Worm (Caenorhabditis elegans) whole organism, young adult: ENCODE results near the gene T24B8.7.

Source experiments
- ceh-100 ChIP-seq: fragments of 200-800 bp; sonication (Bioruptor generic); IDR thresholded peaks from 2 replicates; pipeline ENCODE4 v1.3.6; 2022; ENCODE audit warnings: missing genetic modification reagents, missing genetic modification characterization, missing compliant biosample characterization
- egl-44 ChIP-seq: fragments of 200-800 bp; sonication (Bioruptor generic); IDR thresholded peaks from 2 replicates; pipeline ENCODE4 v1.3.6; 2022; ENCODE audit warnings: missing genetic modification reagents, missing genetic modification characterization, missing compliant biosample characterization
- pha-4 ChIP-seq: fragments of 150-350 bp; sonication (generic microtip); optimal IDR thresholded peaks from 2 replicates; lab custom pipeline; 2014; ENCODE audit warnings: missing biosample characterization, missing genetic modification reagents, missing genetic modification characterization

DNA sequence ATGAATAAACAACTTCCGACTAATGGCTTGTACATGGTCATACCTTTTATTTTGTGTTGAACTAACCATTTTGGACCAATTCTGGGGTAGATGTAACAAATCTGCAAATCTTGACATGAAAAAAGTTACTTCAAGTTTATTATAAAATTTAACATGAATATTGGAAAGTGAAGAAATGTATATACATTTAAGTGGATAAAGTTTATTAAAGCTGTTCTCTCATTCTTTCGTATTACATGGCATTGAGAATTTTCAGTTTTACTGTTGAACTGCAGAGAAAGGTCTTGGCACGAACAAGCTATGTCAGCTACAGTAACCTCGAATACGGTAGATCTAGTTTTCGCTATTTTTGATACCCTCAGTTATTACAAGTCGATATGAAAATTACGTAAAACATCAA is 40.1 kb upstream of the T24B8.7 start, which contains the start of gene C07H4.1:
- TF ChIP-seq ceh-100 (GFP tag; lab: Robert Waterston, UW), result no peak
- TF ChIP-seq pha-4 (tag; lab: Kevin White, UChicago), result no peak
- TF ChIP-seq egl-44, result no peak
